Worm (Caenorhabditis elegans): ENCODE results near the gene srh-206.

- no peak for TF ChIP-seq flt-1 (GFP tag; IDR thresholded peaks at IDR 0.05)
- TF ChIP-seq ztf-23 (GFP tag; IDR thresholded peaks at IDR 0.05), result peak; percentile 65; the same call in 1 of the 2 replicates
- no peak for TF ChIP-seq tab-1 (GFP tag; IDR thresholded peaks at IDR 0.05)
Observed at ce11 chrV:16965655-16966054, 11.0 kb upstream of the srh-206 start, which contains the start of gene efl-1.
